Fruit fly (Drosophila melanogaster): Measurements from ENCODE around the gene CG31730.

DNA sequence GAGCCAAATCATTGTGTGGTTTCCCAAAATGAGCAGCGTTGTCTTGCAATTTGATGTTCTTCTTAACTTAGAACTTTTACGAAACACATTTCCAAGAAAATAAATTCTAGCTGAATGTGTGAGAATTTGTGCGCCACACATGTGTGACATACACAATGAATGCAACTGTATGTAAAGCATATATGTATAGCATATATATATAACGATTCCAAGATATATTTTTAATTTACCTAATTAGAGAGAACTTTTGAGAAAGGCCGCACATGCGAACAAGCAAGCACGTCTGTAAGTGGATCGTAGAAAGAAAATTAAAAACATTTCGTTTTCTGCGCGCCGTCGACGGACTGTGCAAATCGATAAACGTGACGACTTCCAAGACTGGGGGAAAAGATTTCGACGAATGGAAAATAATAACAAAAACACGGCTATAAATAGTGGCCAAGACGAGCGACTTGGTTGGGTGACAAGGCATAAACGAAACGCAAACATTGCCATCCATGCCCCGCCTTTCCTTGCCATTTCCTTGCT lies 32.5 kb upstream of the CG31730 start:
- no peak for TF ChIP-seq pad (GFP tag; optimal IDR thresholded peaks at IDR 0.05)
- no peak for TF ChIP-seq toe (GFP tag; optimal IDR thresholded peaks at IDR 0.05)
- no peak for TF ChIP-seq Clk (GFP tag; optimal IDR thresholded peaks at IDR 0.05)
- no peak for TF ChIP-seq CG7045 (GFP tag; optimal IDR thresholded peaks at IDR 0.05)
- no peak for TF ChIP-seq CG33017 (tag; optimal IDR thresholded peaks at IDR 0.05)
- no peak for TF ChIP-seq Hr96 (GFP tag; optimal IDR thresholded peaks at IDR 0.05)
